Fruit fly (Drosophila melanogaster) whole organism, prepupa: Measurements from ENCODE around the gene cbt.

Experiments used
- CG3032 ChIP-seq: fragments of 200-800 bp; optimal IDR thresholded peaks from 2 replicates; lab custom pipeline; 2019; ENCODE audit warnings: missing biosample characterization, mild to moderate bottlenecking, missing genetic modification characterization, moderate library complexity
- CG9139 ChIP-seq: fragments of 200-800 bp; sonication (Bioruptor generic); optimal IDR thresholded peaks from 3 replicates; lab custom pipeline; 2017; ENCODE audit warnings: missing biosample characterization, mild to moderate bottlenecking, missing genetic modification characterization
- dsx ChIP-seq: fragments of 200-800 bp; optimal IDR thresholded peaks from 3 replicates; lab custom pipeline; 2019; ENCODE audit warnings: missing biosample characterization, mild to moderate bottlenecking, missing genetic modification characterization, moderate library complexity; ENCODE audit not compliant: poor library complexity, severe bottlenecking
- pdm3 ChIP-seq: fragments of 200-800 bp; sonication (Bioruptor generic); optimal IDR thresholded peaks from 3 replicates; lab custom pipeline; 2016; ENCODE audit warnings: missing biosample characterization, missing genetic modification characterization

DNA sequence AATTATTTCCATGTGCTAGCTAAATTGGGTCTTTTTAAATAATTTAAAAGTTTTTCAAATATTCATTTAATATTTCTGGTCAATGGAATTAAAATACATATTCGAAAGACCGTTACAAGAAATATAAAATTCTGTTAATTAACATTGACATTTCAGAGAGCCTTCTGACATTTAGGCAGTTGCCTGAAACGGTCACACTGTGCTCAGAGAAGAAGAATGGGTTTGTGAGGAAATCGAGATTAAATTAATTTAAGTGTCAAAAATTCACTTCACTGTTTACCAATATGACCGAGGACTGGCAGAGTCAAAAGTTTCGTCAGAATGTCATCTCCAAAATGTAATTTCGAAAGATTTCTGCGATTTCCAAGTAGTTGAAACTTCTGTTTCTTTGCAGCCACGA lies 6.7 kb downstream of the cbt start, which contains the start of gene MED15:
- TF ChIP-seq dsx (GFP tag; lab: Kevin White, UChicago) (no peak), pdm3 (GFP tag; lab: Kevin White, UChicago) (no peak), CG3032 (tag; lab: Kevin White, UChicago) (no peak), CG9139 (GFP tag; lab: Kevin White, UChicago) (no peak)
